Worm (Caenorhabditis elegans): ENCODE measurements around the gene smgl-2.

Gene smgl-2

DNA sequence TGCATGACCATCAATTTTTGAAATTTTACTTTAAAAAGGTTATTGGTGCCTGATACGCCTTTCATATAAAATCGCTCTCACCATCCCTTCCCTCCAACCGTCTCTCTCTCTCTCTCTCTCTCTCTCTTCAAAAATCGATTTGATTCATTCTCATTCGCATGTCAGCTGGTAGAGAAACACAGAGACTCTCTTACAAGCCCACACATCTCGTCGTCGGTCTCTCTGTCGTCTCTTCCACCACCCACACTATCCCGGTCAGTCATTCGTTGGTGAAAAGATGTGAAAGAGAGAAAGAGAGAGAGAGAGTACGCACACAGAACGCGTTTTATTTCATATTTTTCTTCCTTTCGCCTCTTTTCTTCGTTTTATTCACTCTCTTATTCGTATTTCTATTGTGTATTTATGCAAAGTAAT, 16.5 kb downstream of the smgl-2 start (continued):
- TF ChIP-seq alr-1 (tag; optimal IDR thresholded peaks at IDR 0.05; ENCODE audit: borderline replicate concordance) (no peak), lin-14 (GFP tag; optimal IDR thresholded peaks at IDR 0.05) (peak; percentile 98), ces-1 (GFP tag; optimal IDR thresholded peaks at IDR 0.05) (no peak), zag-1 (tag; optimal IDR thresholded peaks at IDR 0.05) (no peak), elt-2 (tag; optimal IDR thresholded peaks at IDR 0.05) (peak; percentile 41), zip-4 (GFP tag; optimal IDR thresholded peaks at IDR 0.05) (peak; percentile 39), egl-13 (tag; optimal IDR thresholded peaks at IDR 0.05) (peak; percentile 52), snu-23 (GFP tag; optimal IDR thresholded peaks at IDR 0.05) (peak; percentile 94), aly-2 (tag; optimal IDR thresholded peaks at IDR 0.05) (peak; percentile 57), nhr-76 (tag; optimal IDR thresholded peaks at IDR 0.05) (no peak), isw-1 (GFP tag; IDR thresholded peaks at IDR 0.05) (peak; percentile 71), sup-37 (GFP tag; optimal IDR thresholded peaks at IDR 0.05) (no peak), unc-98 (GFP tag; IDR thresholded peaks at IDR 0.05) (no peak), hpl-2 (GFP tag; optimal IDR thresholded peaks at IDR 0.05) (peak; percentile 67), ceh-82 (tag; optimal IDR thresholded peaks at IDR 0.05) (peak; percentile 59 to 70 (median 60)), swsn-7 (tag; optimal IDR thresholded peaks at IDR 0.05) (peak; percentile 89), tlp-1 (tag; optimal IDR thresholded peaks at IDR 0.05) (no peak), tbx-2 (tag; optimal IDR thresholded peaks at IDR 0.05) (peak; percentile 83), ztf-11 (tag; optimal IDR thresholded peaks at IDR 0.05) (peak in 1 of 2 experiments; percentile 27), mep-1 (tag; optimal IDR thresholded peaks at IDR 0.05) (peak; percentile 82), ceh-90 (tag; optimal IDR thresholded peaks at IDR 0.05) (no peak), pqm-1 (tag; optimal IDR thresholded peaks at IDR 0.05) (peak; percentile 17), C16A3.4 (tag; optimal IDR thresholded peaks at IDR 0.05) (peak; percentile 79), mef-2 (tag; optimal IDR thresholded peaks at IDR 0.05) (peak; percentile 53), fos-1 (tag; optimal IDR thresholded peaks at IDR 0.05) (peak; percentile 84), fkh-8 (tag; optimal IDR thresholded peaks at IDR 0.05) (peak; percentile 79), nhr-11 (tag; optimal IDR thresholded peaks at IDR 0.05) (peak; percentile 72), nhr-19 (GFP tag; conservative IDR thresholded peaks at IDR 0.05) (peak; percentile 84), Y116A8C.19 (tag; optimal IDR thresholded peaks at IDR 0.05; ENCODE audit: borderline replicate concordance) (no peak), ztf-4 (tag; optimal IDR thresholded peaks at IDR 0.05) (peak; percentile 86), dpl-1 (GFP tag; optimal IDR thresholded peaks at IDR 0.05) (peak; percentile 52 to 65 (median 61)), nhr-28 (tag; optimal IDR thresholded peaks at IDR 0.05) (no peak), efl-3 (GFP tag; optimal IDR thresholded peaks at IDR 0.05) (no peak), dsc-1 (tag; optimal IDR thresholded peaks at IDR 0.05) (peak; percentile 68), mdl-1 (tag; optimal IDR thresholded peaks at IDR 0.05) (peak in 1 of 2 experiments; percentile 81)

DNA sequence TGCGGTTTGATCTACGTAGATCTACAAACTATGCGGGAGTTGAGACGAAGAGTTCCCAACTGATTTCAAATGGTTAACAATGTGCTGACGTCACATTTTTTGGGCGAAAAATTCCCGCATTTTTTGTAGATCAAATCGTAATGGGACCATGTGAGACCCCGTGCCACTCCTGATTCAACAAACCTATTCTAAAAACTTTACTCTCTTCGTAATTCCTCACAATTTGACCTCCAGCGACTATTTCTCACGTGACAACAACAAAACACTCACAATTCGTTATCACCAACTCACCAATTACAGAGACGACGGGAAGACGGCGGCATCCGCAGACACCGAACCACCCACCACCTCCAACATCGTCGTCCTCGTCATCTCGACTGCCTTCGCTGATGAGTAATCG, 17.8 kb downstream of the smgl-2 start, which contains the start of gene siah-1:
siah-1 (plus strand) TSS at position 301 of the 400 bp plus-strand sequence.
- TF ChIP-seq skn-1 (tag; optimal IDR thresholded peaks at IDR 0.05): no peak
- TF ChIP-seq lin-35 (GFP tag; optimal IDR thresholded peaks at IDR 0.05): peak in 1 of 2 experiments; percentile 42

DNA sequence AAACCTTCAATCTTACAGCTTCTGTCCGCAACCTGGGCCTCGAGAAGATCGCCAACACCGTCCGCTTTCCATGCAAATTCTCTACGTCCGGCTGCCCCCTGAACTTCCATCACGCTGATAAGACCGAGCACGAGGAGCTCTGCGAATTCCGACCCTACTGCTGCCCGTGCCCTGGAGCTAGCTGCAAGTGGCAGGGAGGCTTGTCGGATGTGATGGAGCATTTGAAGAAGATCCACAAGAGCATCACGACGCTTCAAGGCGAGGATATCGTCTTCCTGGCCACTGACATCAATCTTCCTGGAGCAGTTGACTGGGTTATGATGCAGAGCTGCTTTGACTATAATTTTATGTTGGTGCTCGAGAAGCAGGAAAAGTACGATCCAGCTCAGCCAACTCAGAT, 19.8 kb downstream of the smgl-2 start:
- TF ChIP-seq fkh-10 (GFP tag; optimal IDR thresholded peaks at IDR 0.05) (no peak), ceh-8 (GFP tag; optimal IDR thresholded peaks at IDR 0.05) (no peak), efl-1 (optimal IDR thresholded peaks at IDR 0.05) (no peak), efl-1 (GFP tag; optimal IDR thresholded peaks at IDR 0.05 in 1 of 2) (peak in 1 of 2 experiments; percentile 72), lir-3 (tag; optimal IDR thresholded peaks at IDR 0.05; ENCODE audit: poor library complexity) (no peak), ets-5 (GFP tag; IDR thresholded peaks at IDR 0.05) (peak; percentile 86; the same call in 1 of the 2 replicates)

All from whole organism, L1 larva.